Worm (Caenorhabditis elegans) whole organism, L4 larva: ENCODE data around the gene C25H3.7.

Source experiments
- F26F4.8 ChIP-seq: fragments of 200-800 bp; sonication (Bioruptor generic); conservative IDR thresholded peaks from 2 replicates; pipeline ENCODE4 v1.3.6; 2022; ENCODE audit warnings: missing genetic modification characterization, missing compliant biosample characterization
- Y48G9A.11 ChIP-seq: fragments of 200-800 bp; sonication (Bioruptor generic); IDR thresholded peaks from 2 replicates; pipeline ENCODE4 v1.3.6; 2022; ENCODE audit warnings: missing genetic modification reagents, missing genetic modification characterization, missing compliant biosample characterization
- Y75B8A.6 ChIP-seq: fragments of 200-800 bp; sonication (Bioruptor generic); IDR thresholded peaks from 2 replicates; pipeline ENCODE4 v1.3.6; 2022; ENCODE audit warnings: missing genetic modification reagents, missing genetic modification characterization, missing compliant biosample characterization
- ZK546.5 ChIP-seq, 2 experiments: sonication (generic microtip); optimal IDR thresholded peaks; 2 replicates each; lab custom pipeline; 2017; ENCODE audit warnings: missing biosample characterization in 2 of 2, missing genetic modification characterization in 2 of 2
- aha-1 ChIP-seq: fragments of 150-350 bp; peaks from one replicate; lab custom pipeline; 2014; ENCODE audit warnings: missing biosample characterization, missing genetic modification characterization
- attf-4 ChIP-seq: sonication (generic microtip); optimal IDR thresholded peaks from 3 replicates; lab custom pipeline; 2017; ENCODE audit warnings: missing biosample characterization, missing genetic modification characterization
- ceh-20 ChIP-seq: fragments of 200-800 bp; sonication (Bioruptor generic); IDR thresholded peaks from 2 replicates; pipeline ENCODE4 v1.3.6; 2022; ENCODE audit warnings: missing genetic modification reagents, missing genetic modification characterization, missing compliant biosample characterization
- ceh-44 ChIP-seq: fragments of 200-800 bp; sonication (Bioruptor generic); IDR thresholded peaks from 2 replicates; pipeline ENCODE4 v1.3.6; 2022; ENCODE audit warnings: missing genetic modification reagents, missing genetic modification characterization, missing compliant biosample characterization
- cey-2 ChIP-seq: sonication (generic microtip); optimal IDR thresholded peaks from 3 replicates; lab custom pipeline; 2017; ENCODE audit warnings: missing genetic modification characterization, mild to moderate bottlenecking, missing compliant biosample characterization, antibody characterized with exemption, borderline replicate concordance; ENCODE audit not compliant: insufficient read depth
- ctbp-1 ChIP-seq: fragments of 200-800 bp; sonication (Bioruptor generic); IDR thresholded peaks from 2 replicates; pipeline ENCODE4 v1.3.6; 2022; ENCODE audit warnings: missing genetic modification reagents, missing genetic modification characterization, missing compliant biosample characterization
- daf-16 ChIP-seq, 3 experiments: sonication (generic microtip); optimal IDR thresholded peaks; 2 replicates each; lab custom pipeline; 2016 to 2017; ENCODE audit warnings: missing genetic modification characterization in 3 of 3, missing genetic modification reagents in 3 of 3, mild to moderate bottlenecking in 2 of 3, missing compliant biosample characterization in 2 of 3, missing biosample characterization in 1 of 3, moderate library complexity in 1 of 3
- daf-19 ChIP-seq: fragments of 200-800 bp; sonication (Bioruptor generic); conservative IDR thresholded peaks from 2 replicates; pipeline ENCODE4 v1.3.6; 2022; ENCODE audit warnings: missing genetic modification characterization, missing compliant biosample characterization
- daf-8 ChIP-seq: fragments of 200-800 bp; sonication (Bioruptor generic); IDR thresholded peaks from 2 replicates; pipeline ENCODE4 v1.3.6; 2022; ENCODE audit warnings: missing genetic modification characterization, missing compliant biosample characterization
- dpl-1 ChIP-seq: fragments of 150-350 bp; optimal IDR thresholded peaks from 2 replicates; lab custom pipeline; 2014; ENCODE audit warnings: missing biosample characterization, missing genetic modification reagents, missing genetic modification characterization
- dve-1 ChIP-seq: sonication (generic microtip); optimal IDR thresholded peaks from 2 replicates; lab custom pipeline; 2017; ENCODE audit warnings: antibody characterized with exemption, mild to moderate bottlenecking, missing genetic modification characterization, missing compliant biosample characterization; ENCODE audit not compliant: insufficient read depth
- fkh-10 ChIP-seq: fragments of 150-350 bp; optimal IDR thresholded peaks from 2 replicates; lab custom pipeline; 2014; ENCODE audit warnings: missing biosample characterization, missing genetic modification reagents, missing genetic modification characterization
- fos-1 ChIP-seq: fragments of 150-350 bp; optimal IDR thresholded peaks from 2 replicates; lab custom pipeline; 2014; ENCODE audit warnings: missing biosample characterization, missing genetic modification characterization
- hmg-1.1 ChIP-seq: fragments of 200-800 bp; sonication (Bioruptor generic); IDR thresholded peaks from 2 replicates; pipeline ENCODE4 v1.3.6; 2022; ENCODE audit warnings: missing genetic modification reagents, missing genetic modification characterization, missing compliant biosample characterization
- lin-15B ChIP-seq: fragments of 150-350 bp; sonication (generic microtip); optimal IDR thresholded peaks from 3 replicates; lab custom pipeline; 2014; ENCODE audit warnings: missing biosample characterization, missing genetic modification characterization
- lin-39 ChIP-seq: fragments of 150-350 bp; optimal IDR thresholded peaks from 2 replicates; lab custom pipeline; 2014; ENCODE audit warnings: missing biosample characterization, missing genetic modification reagents, missing genetic modification characterization
- lir-3 ChIP-seq: sonication (generic microtip); optimal IDR thresholded peaks from 2 replicates; lab custom pipeline; 2016; ENCODE audit warnings: mild to moderate bottlenecking, missing genetic modification characterization, missing compliant biosample characterization
- madf-9 ChIP-seq: fragments of 200-800 bp; sonication (Bioruptor generic); conservative IDR thresholded peaks from 2 replicates; pipeline ENCODE4 v1.3.6; 2022; ENCODE audit warnings: missing genetic modification reagents, missing genetic modification characterization, missing compliant biosample characterization
- mdt-29 ChIP-seq: fragments of 200-800 bp; sonication (Bioruptor generic); IDR thresholded peaks from 2 replicates; pipeline ENCODE4 v1.3.6; 2022; ENCODE audit warnings: missing genetic modification reagents, missing genetic modification characterization, missing compliant biosample characterization
- mep-1 ChIP-seq: fragments of 150-350 bp; sonication (generic microtip); optimal IDR thresholded peaks from 3 replicates; lab custom pipeline; 2014; ENCODE audit warnings: missing biosample characterization, missing genetic modification characterization
- mes-2 ChIP-seq: sonication (generic microtip); optimal IDR thresholded peaks from 2 replicates; lab custom pipeline; 2016; ENCODE audit warnings: missing genotype, mild to moderate bottlenecking, missing genetic modification characterization, missing compliant biosample characterization; ENCODE audit not compliant: poor library complexity, severe bottlenecking
- nhr-25 ChIP-seq: sonication (generic microtip); optimal IDR thresholded peaks from 2 replicates; lab custom pipeline; 2017; ENCODE audit warnings: missing genetic modification characterization, mild to moderate bottlenecking, missing compliant biosample characterization, antibody characterized with exemption, moderate library complexity, borderline replicate concordance; ENCODE audit not compliant: insufficient read depth
- nhr-77 ChIP-seq: fragments of 150-350 bp; optimal IDR thresholded peaks from 2 replicates; lab custom pipeline; 2014; ENCODE audit warnings: missing biosample characterization, missing genetic modification characterization
- pha-4 ChIP-seq, 2 experiments: fragments of 150-350 bp in 1 of 2; fragments of 200-800 bp in 1 of 2; sonication (Bioruptor generic) in 1 of 2; IDR thresholded peaks in 1 of 2; optimal IDR thresholded peaks in 1 of 2; 2 replicates each; pipeline versions ENCODE4 v1.3.6 to Lab custom; 2014 to 2022; ENCODE audit warnings: missing genetic modification characterization in 2 of 2, missing genetic modification reagents in 2 of 2, missing biosample characterization in 1 of 2, missing compliant biosample characterization in 1 of 2
- rbr-2 ChIP-seq: sonication (generic microtip); optimal IDR thresholded peaks from 2 replicates; lab custom pipeline; 2016; ENCODE audit warnings: missing genotype, missing genetic modification characterization, missing compliant biosample characterization
- spr-1 ChIP-seq: sonication (generic microtip); optimal IDR thresholded peaks from 2 replicates; lab custom pipeline; 2016; ENCODE audit warnings: mild to moderate bottlenecking, missing genetic modification characterization, missing compliant biosample characterization
- tag-97 ChIP-seq: fragments of 200-800 bp; sonication (Bioruptor generic); IDR thresholded peaks from 2 replicates; pipeline ENCODE4 v1.3.6; 2022; ENCODE audit warnings: missing genetic modification characterization, missing compliant biosample characterization
- tra-1 ChIP-seq: fragments of 200-800 bp; sonication (Bioruptor generic); IDR thresholded peaks from 2 replicates; pipeline ENCODE4 v1.3.6; 2022; ENCODE audit warnings: missing genetic modification reagents, missing genetic modification characterization, missing compliant biosample characterization
- unc-62 ChIP-seq, 3 experiments: fragments of 150-350 bp in 1 of 3; sonication (generic microtip); optimal IDR thresholded peaks in 2 of 3; peaks in 1 of 3; 1 replicate in 1 of 3; 2 replicates in 2 of 3; lab custom pipeline; 2014 to 2017; ENCODE audit warnings: missing biosample characterization in 3 of 3, missing genetic modification characterization in 3 of 3, missing genetic modification reagents in 3 of 3, missing genotype in 1 of 3

Gene C25H3.7

DNA sequence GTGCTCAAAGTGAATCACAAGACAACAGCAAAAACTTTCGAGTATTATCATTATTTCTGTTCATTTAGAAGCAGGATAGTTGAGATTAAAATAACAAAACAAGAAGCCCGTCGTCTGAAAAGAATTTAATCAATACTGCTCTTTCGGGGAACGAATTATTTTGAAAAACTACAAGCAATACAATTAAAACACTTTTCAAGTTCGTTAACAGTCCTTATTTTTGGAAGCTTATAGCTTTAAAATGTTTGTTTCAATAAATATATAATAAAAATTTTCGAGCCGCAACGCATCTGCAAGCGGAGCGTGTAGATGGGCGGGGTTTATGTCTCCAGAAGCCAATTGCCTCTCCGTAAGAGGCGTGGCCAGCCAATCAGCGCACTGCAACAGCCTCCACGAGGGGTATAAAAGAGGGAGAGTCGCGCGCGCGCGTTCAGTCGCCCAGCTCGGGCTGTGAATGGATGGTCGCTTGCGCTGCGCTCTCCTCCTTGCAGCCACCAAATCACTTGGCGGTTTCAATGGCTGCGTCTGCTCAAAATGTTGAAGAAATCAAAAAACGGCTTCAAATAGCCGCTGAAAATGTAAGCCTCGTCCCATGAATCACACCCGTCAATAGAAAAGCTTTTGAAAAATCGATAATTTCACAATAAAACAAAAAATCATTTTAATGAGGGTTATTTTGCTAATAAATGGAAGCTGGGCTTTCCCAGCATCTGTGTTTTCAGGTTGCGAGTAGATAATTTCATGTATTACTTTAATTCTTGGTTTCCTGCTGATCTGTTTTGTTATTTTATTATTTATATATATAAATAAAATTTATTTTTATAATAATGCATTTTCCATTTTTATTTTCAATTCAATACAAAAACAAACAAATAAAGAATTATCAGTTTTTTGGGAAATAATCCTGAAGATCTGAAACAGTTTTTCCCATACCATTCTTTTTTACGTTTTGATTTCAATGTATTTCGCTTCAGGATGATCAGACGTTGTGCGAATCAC lies 7.7 kb downstream of the C25H3.7 start, which contains the start of the genes ift-43 and mdt-26 (continued):
- TF ChIP-seq tag-97 = no peak
- peak; percentile 63 for TF ChIP-seq fkh-10 (GFP tag; lab: Kevin White, UChicago)
- peak; percentile 79 for TF ChIP-seq dve-1 (tag; lab: Kevin White, UChicago)
- peak; percentile 67 for TF ChIP-seq ceh-20 (GFP tag; lab: Robert Waterston, UW)
- TF ChIP-seq nhr-25 (tag; lab: Kevin White, UChicago) = peak; percentile 61
- peak; percentile 76 for TF ChIP-seq rbr-2 (tag; lab: Kevin White, UChicago)
- TF ChIP-seq daf-8 (GFP tag; lab: Robert Waterston, UW) = no peak
- peak; percentile 94 for TF ChIP-seq hmg-1.1 (GFP tag; lab: Robert Waterston, UW)
- TF ChIP-seq daf-16 (GFP tag; optimal IDR thresholded peaks at IDR 0.05; lab: Kevin White, UChicago) = peak; percentile 36 to 59
- TF ChIP-seq daf-16 (tag; optimal IDR thresholded peaks at IDR 0.05; lab: Kevin White, UChicago) = peak; percentile 47
- TF ChIP-seq spr-1 (tag; lab: Kevin White, UChicago) = peak; percentile 81
- TF ChIP-seq Y75B8A.6 = peak; percentile 73; the same call in 1 of the 2 replicates
- peak; percentile 77 for TF ChIP-seq mep-1 (tag; lab: Kevin White, UChicago)
- TF ChIP-seq nhr-77 (tag; lab: Kevin White, UChicago) = peak; percentile 0
- TF ChIP-seq cey-2 (tag; lab: Kevin White, UChicago) = no peak
- no peak for TF ChIP-seq F26F4.8 (GFP tag; lab: Robert Waterston, UW)
- TF ChIP-seq lin-39 = no peak
- TF ChIP-seq mdt-29 (GFP tag; lab: Robert Waterston, UW) = peak; percentile 65; the same call in 1 of the 2 replicates
- TF ChIP-seq lir-3 (tag; lab: Kevin White, UChicago) = peak; percentile 28
- TF ChIP-seq mes-2 (tag; lab: Kevin White, UChicago) = peak; percentile 74
- TF ChIP-seq ZK546.5 (tag; optimal IDR thresholded peaks at IDR 0.05; lab: Kevin White, UChicago) = peak in 1 of 2 experiments; percentile 3
- peak; percentile 64; the same call in 1 of the 2 replicates for TF ChIP-seq ceh-44 (GFP tag; lab: Robert Waterston, UW)
- TF ChIP-seq pha-4 (GFP tag; IDR thresholded peaks at IDR 0.05; lab: Robert Waterston, UW) = peak; percentile 72; the same call in 1 of the 2 replicates
- TF ChIP-seq pha-4 (tag; optimal IDR thresholded peaks at IDR 0.05; lab: Kevin White, UChicago) = no peak
- TF ChIP-seq Y48G9A.11 (GFP tag; lab: Robert Waterston, UW) = peak; percentile 30; the same call in 1 of the 2 replicates
- TF ChIP-seq madf-9 (GFP tag; lab: Robert Waterston, UW) = peak; percentile 67
- peak; percentile 46; the same call in 1 of the 2 replicates for TF ChIP-seq tra-1 (GFP tag; lab: Robert Waterston, UW)
- peak; percentile 92 for TF ChIP-seq ctbp-1 (GFP tag; lab: Robert Waterston, UW)
- peak; percentile 91 for TF ChIP-seq daf-19
- TF ChIP-seq unc-62 (GFP tag; optimal IDR thresholded peaks at IDR 0.05 in 1 of 2; lab: Kevin White, UChicago) = peak in 1 of 2 experiments; percentile 97
- no peak for TF ChIP-seq unc-62 (tag; optimal IDR thresholded peaks at IDR 0.05; lab: Kevin White, UChicago)
- no peak for TF ChIP-seq fos-1
- TF ChIP-seq lin-15B (tag; lab: Kevin White, UChicago) = no peak
- no peak for TF ChIP-seq attf-4
- TF ChIP-seq, all 104 proteins: peak for 63

- peak; percentile 96 for TF ChIP-seq aha-1 (tag; lab: Kevin White, UChicago)
- no peak for TF ChIP-seq dpl-1 (GFP tag; lab: Kevin White, UChicago)
Measured at ce11 chrII:5660155-5660554, 8.6 kb downstream of the C25H3.7 start.
